Worm (Caenorhabditis elegans): Measurements from ENCODE around the gene T10H4.13.

DNA sequence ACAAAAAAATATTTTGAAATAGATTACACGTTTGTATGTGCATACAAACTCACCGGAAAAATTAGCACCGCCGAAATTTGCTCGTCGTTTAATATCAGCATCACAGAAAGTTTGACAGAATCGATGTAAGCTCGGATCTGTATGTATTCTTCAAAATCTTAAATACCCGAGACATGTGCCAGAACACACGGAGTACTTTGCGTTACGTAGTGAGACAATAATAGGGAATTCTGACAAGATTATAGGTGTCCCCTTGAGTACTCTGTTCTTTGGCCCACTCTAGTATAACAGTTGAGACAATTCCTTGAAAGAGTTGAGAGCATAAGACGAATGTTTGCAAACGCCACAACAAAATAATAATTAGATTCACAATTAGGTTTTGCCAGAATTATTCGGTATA is 36.3 kb upstream of the T10H4.13 start, which contains the start of gene srx-48:
- TF ChIP-seq nhr-90 (tag; optimal IDR thresholded peaks at IDR 0.05; ENCODE audit: poor library complexity) (no peak), sox-4 (tag; optimal IDR thresholded peaks at IDR 0.05) (no peak), mab-9 (GFP tag; IDR thresholded peaks at IDR 0.05) (no peak), ces-1 (GFP tag; optimal IDR thresholded peaks at IDR 0.05) (no peak), nhr-76 (tag; optimal IDR thresholded peaks at IDR 0.05) (no peak), ceh-82 (tag; optimal IDR thresholded peaks at IDR 0.05) (no peak), egl-27 (tag; optimal IDR thresholded peaks at IDR 0.05) (no peak), nhr-77 (tag; optimal IDR thresholded peaks at IDR 0.05) (no peak), unc-130 (tag; optimal IDR thresholded peaks at IDR 0.05) (no peak), ztf-11 (tag; optimal IDR thresholded peaks at IDR 0.05) (no peak)
